Worm (Caenorhabditis elegans): ENCODE measurements around the gene str-32.

- TF ChIP-seq dmd-4 (tag; optimal IDR thresholded peaks at IDR 0.05) (no peak), zag-1 (tag; optimal IDR thresholded peaks at IDR 0.05) (no peak), ceh-82 (tag; optimal IDR thresholded peaks at IDR 0.05) (no peak), ceh-16 (tag; optimal IDR thresholded peaks at IDR 0.05) (no peak), egl-27 (tag; optimal IDR thresholded peaks at IDR 0.05) (no peak), ztf-4 (tag; optimal IDR thresholded peaks at IDR 0.05) (no peak), nhr-25 (tag; optimal IDR thresholded peaks at IDR 0.05) (no peak), nhr-237 (tag; optimal IDR thresholded peaks at IDR 0.05) (no peak), ama-1 (optimal IDR thresholded peaks at IDR 0.05) (no peak)
Observed at ce11 chrV:4847424-4847823, 33.9 kb downstream of the str-32 start, which contains the start of gene abhd-5.1.

Measured in whole organism, L2 larva.